Fruit fly (Drosophila melanogaster) whole organism, embryonic: ENCODE data around the gene Gsc.

Experiments
- Asciz ChIP-seq: fragments of 200-800 bp; sonication (Bioruptor generic); optimal IDR thresholded peaks from 2 replicates; lab custom pipeline; 2017; ENCODE audit warnings: missing biosample characterization, mild to moderate bottlenecking, missing genetic modification characterization, missing genetic modification reagents
- Atf6 ChIP-seq: fragments of 200-800 bp; sonication (Bioruptor generic); IDR thresholded peaks from 2 replicates; pipeline ENCODE4 v1.3.6; 2022; ENCODE audit warnings: missing biosample characterization, missing genetic modification characterization
- B-H2 ChIP-seq: fragments of 200-800 bp; sonication (Bioruptor generic); optimal IDR thresholded peaks from 2 replicates; lab custom pipeline; 2018; ENCODE audit warnings: missing biosample characterization, mild to moderate bottlenecking, missing genetic modification characterization
- BtbVII ChIP-seq: fragments of 200-800 bp; sonication (Bioruptor generic); optimal IDR thresholded peaks from 3 replicates; lab custom pipeline; 2017; ENCODE audit warnings: missing biosample characterization, mild to moderate bottlenecking, missing genetic modification characterization
- CG12219 ChIP-seq: fragments of 200-800 bp; sonication (Bioruptor generic); optimal IDR thresholded peaks from 3 replicates; lab custom pipeline; 2018; ENCODE audit warnings: missing biosample characterization, mild to moderate bottlenecking, missing genetic modification characterization
- CG12299 ChIP-seq: fragments of 200-800 bp; sonication (Bioruptor generic); optimal IDR thresholded peaks from 2 replicates; lab custom pipeline; 2018; ENCODE audit warnings: missing biosample characterization, mild to moderate bottlenecking, missing genetic modification characterization
- CG13287 ChIP-seq: fragments of 200-800 bp; sonication (Bioruptor generic); IDR thresholded peaks from 2 replicates; pipeline ENCODE4 v1.3.6; 2022; ENCODE audit warnings: missing biosample characterization, missing genetic modification characterization; ENCODE audit not compliant: partially characterized antibody
- CG13624 ChIP-seq: fragments of 200-800 bp; sonication (Bioruptor generic); optimal IDR thresholded peaks from 2 replicates; lab custom pipeline; 2016; ENCODE audit warnings: missing biosample characterization, missing genetic modification characterization
- CG14860 ChIP-seq: fragments of 200-800 bp; sonication (Bioruptor generic); IDR thresholded peaks from 3 replicates; pipeline ENCODE4 v1.3.6; 2022; ENCODE audit warnings: missing biosample characterization, missing genetic modification characterization; ENCODE audit not compliant: partially characterized antibody
- CG17186 ChIP-seq: fragments of 200-800 bp; sonication (Bioruptor generic); optimal IDR thresholded peaks from 3 replicates; lab custom pipeline; 2017; ENCODE audit warnings: missing biosample characterization, missing genetic modification reagents, missing genetic modification characterization
- CG17912 ChIP-seq: fragments of 200-800 bp; sonication (Bioruptor generic); optimal IDR thresholded peaks from 2 replicates; lab custom pipeline; 2018; ENCODE audit warnings: missing biosample characterization, mild to moderate bottlenecking, missing genetic modification characterization
- CG18619 ChIP-seq: fragments of 200-800 bp; sonication (Bioruptor generic); optimal IDR thresholded peaks from 3 replicates; lab custom pipeline; 2017; ENCODE audit warnings: missing biosample characterization, mild to moderate bottlenecking, missing genetic modification characterization
- CG2120 ChIP-seq: fragments of 200-800 bp; sonication (Bioruptor generic); optimal IDR thresholded peaks from 3 replicates; lab custom pipeline; 2016; ENCODE audit warnings: missing biosample characterization, missing genetic modification characterization
- CG30431 ChIP-seq: fragments of 200-800 bp; sonication (Bioruptor generic); optimal IDR thresholded peaks from 2 replicates; lab custom pipeline; 2017; ENCODE audit warnings: missing biosample characterization, missing genetic modification characterization
- CG34224 ChIP-seq: fragments of 200-800 bp; sonication (Bioruptor generic); IDR thresholded peaks from 3 replicates; pipeline ENCODE4 v1.3.6; 2022; ENCODE audit warnings: missing biosample characterization, missing genetic modification characterization; ENCODE audit not compliant: partially characterized antibody
- CG34422 ChIP-seq: fragments of 200-800 bp; sonication (Bioruptor generic); IDR thresholded peaks from 3 replicates; pipeline ENCODE4 v1.3.6; 2022; ENCODE audit warnings: missing biosample characterization, missing genetic modification characterization
- CG3838 ChIP-seq: fragments of 200-800 bp; sonication (Bioruptor generic); optimal IDR thresholded peaks from 3 replicates; lab custom pipeline; 2016; ENCODE audit warnings: missing biosample characterization, missing genetic modification characterization
- CG4424 ChIP-seq: fragments of 200-800 bp; sonication (Bioruptor generic); optimal IDR thresholded peaks from 3 replicates; lab custom pipeline; 2016; ENCODE audit warnings: missing biosample characterization, missing genetic modification characterization
- CG7271 ChIP-seq: fragments of 200-800 bp; sonication (Bioruptor generic); optimal IDR thresholded peaks from 2 replicates; lab custom pipeline; 2018; ENCODE audit warnings: missing biosample characterization, mild to moderate bottlenecking, missing genetic modification characterization, moderate library complexity
- CG7839 ChIP-seq: fragments of 200-800 bp; sonication (Bioruptor generic); optimal IDR thresholded peaks from 3 replicates; lab custom pipeline; 2018; ENCODE audit warnings: missing biosample characterization, mild to moderate bottlenecking, missing genetic modification characterization, moderate library complexity
- CG8290 ChIP-seq, 3 experiments: fragments of 200-800 bp; sonication (Bioruptor generic); optimal IDR thresholded peaks; 2 replicates each; lab custom pipeline; 2016 to 2019; ENCODE audit warnings: missing biosample characterization in 3 of 3, missing genetic modification characterization in 3 of 3, mild to moderate bottlenecking in 2 of 3, moderate library complexity in 1 of 3
- CG9876 ChIP-seq: fragments of 200-800 bp; sonication (Bioruptor generic); optimal IDR thresholded peaks from 2 replicates; lab custom pipeline; 2016; ENCODE audit warnings: missing biosample characterization, missing genetic modification characterization
- ERR ChIP-seq: fragments of 200-800 bp; sonication (Bioruptor generic); optimal IDR thresholded peaks from 2 replicates; lab custom pipeline; 2016; ENCODE audit warnings: missing biosample characterization, missing genetic modification characterization
- Fer3 ChIP-seq: fragments of 200-800 bp; sonication (Bioruptor generic); optimal IDR thresholded peaks from 2 replicates; lab custom pipeline; 2018; ENCODE audit warnings: missing biosample characterization, mild to moderate bottlenecking, missing genetic modification characterization, moderate library complexity
- GATAe ChIP-seq: fragments of 200-800 bp; sonication (Bioruptor generic); conservative IDR thresholded peaks from 2 replicates; pipeline ENCODE4 v1.3.6; 2022; ENCODE audit warnings: missing biosample characterization, missing genetic modification characterization
- HmgD ChIP-seq: fragments of 200-800 bp; sonication (Bioruptor generic); optimal IDR thresholded peaks from 3 replicates; lab custom pipeline; 2016; ENCODE audit warnings: missing biosample characterization, missing genetic modification characterization
- Hr78 ChIP-seq, 2 experiments: fragments of 200-800 bp in 1 of 2; fragments of >200 bp in 1 of 2; sonication (Bioruptor generic) in 1 of 2; optimal IDR thresholded peaks; 2 replicates each; lab custom pipeline; 2017 to 2019; ENCODE audit warnings: missing biosample characterization in 2 of 2, missing genetic modification characterization in 2 of 2, mild to moderate bottlenecking in 1 of 2, moderate library complexity in 1 of 2
- Jarid2 ChIP-seq: fragments of 200-800 bp; sonication (Bioruptor generic); optimal IDR thresholded peaks from 3 replicates; lab custom pipeline; 2017; ENCODE audit warnings: mild to moderate bottlenecking, missing biosample characterization, missing genetic modification reagents, missing genetic modification characterization
- MTF-1 ChIP-seq: fragments of 200-800 bp; sonication (Bioruptor generic); optimal IDR thresholded peaks from 2 replicates; lab custom pipeline; 2018; ENCODE audit warnings: missing biosample characterization, mild to moderate bottlenecking, missing genetic modification characterization, borderline replicate concordance
- Mes4 ChIP-seq: fragments of 200-800 bp; sonication (Bioruptor generic); optimal IDR thresholded peaks from 2 replicates; lab custom pipeline; 2016; ENCODE audit warnings: missing biosample characterization, missing genetic modification characterization
- NfI ChIP-seq: fragments of 200-800 bp; sonication (Bioruptor generic); optimal IDR thresholded peaks from 3 replicates; lab custom pipeline; 2018; ENCODE audit warnings: missing biosample characterization, mild to moderate bottlenecking, missing genetic modification characterization, moderate library complexity
- Ssrp ChIP-seq: fragments of 200-800 bp; sonication (Bioruptor generic); optimal IDR thresholded peaks from 2 replicates; lab custom pipeline; 2018; ENCODE audit warnings: missing biosample characterization, mild to moderate bottlenecking, missing genetic modification characterization, moderate library complexity
- YL-1 ChIP-seq: fragments of 200-800 bp; sonication (Bioruptor generic); optimal IDR thresholded peaks from 3 replicates; lab custom pipeline; 2017; ENCODE audit warnings: missing biosample characterization, mild to moderate bottlenecking, missing genetic modification characterization
- bowl ChIP-seq: fragments of 200-800 bp; sonication (Bioruptor generic); IDR thresholded peaks from 2 replicates; pipeline ENCODE4 v1.3.6; 2022; ENCODE audit warnings: missing biosample characterization, missing genetic modification characterization
- btn ChIP-seq: fragments of 200-800 bp; sonication (Bioruptor generic); optimal IDR thresholded peaks from 2 replicates; lab custom pipeline; 2016; ENCODE audit warnings: missing biosample characterization, missing genetic modification characterization
- ems ChIP-seq: fragments of 200-800 bp; sonication (Bioruptor generic); optimal IDR thresholded peaks from 3 replicates; lab custom pipeline; 2016; ENCODE audit warnings: missing biosample characterization, missing genetic modification characterization
- fd3F ChIP-seq: fragments of 200-800 bp; sonication (Bioruptor generic); optimal IDR thresholded peaks from 2 replicates; lab custom pipeline; 2018; ENCODE audit warnings: missing biosample characterization, mild to moderate bottlenecking, missing genetic modification characterization, moderate library complexity
- gcm ChIP-seq: fragments of 200-800 bp; sonication (Bioruptor generic); optimal IDR thresholded peaks from 2 replicates; lab custom pipeline; 2019; ENCODE audit warnings: missing biosample characterization, mild to moderate bottlenecking, missing genetic modification characterization, moderate library complexity
- her ChIP-seq: fragments of 200-800 bp; sonication (Bioruptor generic); optimal IDR thresholded peaks from 2 replicates; lab custom pipeline; 2016; ENCODE audit warnings: missing biosample characterization, missing genetic modification characterization
- jumu ChIP-seq: fragments of 200-800 bp; sonication (Bioruptor generic); optimal IDR thresholded peaks from 3 replicates; lab custom pipeline; 2016; ENCODE audit warnings: missing biosample characterization, missing genetic modification characterization
- nom ChIP-seq: fragments of 200-800 bp; sonication (Bioruptor generic); optimal IDR thresholded peaks from 2 replicates; lab custom pipeline; 2017; ENCODE audit warnings: missing biosample characterization, missing genetic modification characterization, mild to moderate bottlenecking, moderate library complexity, missing genetic modification reagents
- odd ChIP-seq: fragments of 200-800 bp; sonication (Bioruptor generic); optimal IDR thresholded peaks from 2 replicates; lab custom pipeline; 2017; ENCODE audit warnings: missing biosample characterization, mild to moderate bottlenecking, missing genetic modification characterization
- p53 ChIP-seq: fragments of 200-800 bp; sonication (Bioruptor generic); optimal IDR thresholded peaks from 2 replicates; lab custom pipeline; 2016; ENCODE audit warnings: missing biosample characterization, missing genetic modification characterization
- peb ChIP-seq: fragments of 200-800 bp; sonication (Bioruptor generic); IDR thresholded peaks from 2 replicates; pipeline ENCODE4 v1.3.6; 2022; ENCODE audit warnings: missing biosample characterization, missing genetic modification characterization
- pnt ChIP-seq: fragments of 200-800 bp; sonication (Bioruptor generic); optimal IDR thresholded peaks from 3 replicates; lab custom pipeline; 2016; ENCODE audit warnings: missing biosample characterization, missing genetic modification characterization
- sens-2 ChIP-seq: fragments of 200-800 bp; sonication (Bioruptor generic); IDR thresholded peaks from 2 replicates; pipeline ENCODE4 v1.3.6; 2022; ENCODE audit warnings: missing biosample characterization, missing genetic modification characterization
- sug ChIP-seq: fragments of 200-800 bp; optimal IDR thresholded peaks from 2 replicates; lab custom pipeline; 2019; ENCODE audit warnings: missing biosample characterization, mild to moderate bottlenecking, missing genetic modification characterization, moderate library complexity
- tna ChIP-seq: fragments of 200-800 bp; sonication (Bioruptor generic); IDR thresholded peaks from 2 replicates; pipeline ENCODE4 v1.3.6; 2022; ENCODE audit warnings: missing biosample characterization, missing genetic modification characterization; ENCODE audit not compliant: partially characterized antibody
- ttk ChIP-seq: fragments of 200-800 bp; sonication (Bioruptor generic); IDR thresholded peaks from 2 replicates; pipeline ENCODE4 v2.1.2; 2022; ENCODE audit warnings: missing biosample characterization, missing genetic modification characterization
- wor ChIP-seq: fragments of 200-800 bp; sonication (Bioruptor generic); IDR thresholded peaks from 2 replicates; pipeline ENCODE4 v1.3.6; 2022; ENCODE audit warnings: missing biosample characterization, missing genetic modification characterization

Gsc gene

dm6 chr2L:568030-568429 lies 26.5 kb downstream of the Gsc start, which contains the start of the genes Nle and Sf3b1 (continued):
- TF ChIP-seq HmgD (GFP tag; lab: Kevin White, UChicago), result no peak
- TF ChIP-seq CG13624 (GFP tag; lab: Kevin White, UChicago), result peak; percentile 35
- no peak for TF ChIP-seq nom (GFP tag; lab: Kevin White, UChicago)
- TF ChIP-seq CG12299 (tag; lab: Kevin White, UChicago), result peak; percentile 26
- 0 out of 2 replicates have a peak, but pooled peaks have one; percentile 8 for TF ChIP-seq peb (GFP tag; lab: Robert Waterston, UW)
- TF ChIP-seq gcm (GFP tag; lab: Kevin White, UChicago), result no peak
- TF ChIP-seq Jarid2 (GFP tag; lab: Kevin White, UChicago), result no peak
- TF ChIP-seq CG14860 (GFP tag; lab: Robert Waterston, UW), result peak; percentile 93
- no peak for TF ChIP-seq ERR (GFP tag; lab: Kevin White, UChicago)
- TF ChIP-seq MTF-1, result no peak
- peak; percentile 80 for TF ChIP-seq CG2120 (GFP tag; lab: Kevin White, UChicago)
- TF ChIP-seq NfI (GFP tag; lab: Kevin White, UChicago), result no peak
- peak; percentile 82 for TF ChIP-seq tna (GFP tag; lab: Robert Waterston, UW)
- no peak for TF ChIP-seq CG8290 (GFP tag; optimal IDR thresholded peaks at IDR 0.05; lab: Kevin White, UChicago)
- no peak for TF ChIP-seq CG8290 (tag; optimal IDR thresholded peaks at IDR 0.05; lab: Kevin White, UChicago)
- TF ChIP-seq CG18619, result no peak
- peak; percentile 90 for TF ChIP-seq YL-1
- TF ChIP-seq fd3F (GFP tag; lab: Kevin White, UChicago), result no peak
- peak; percentile 67 for TF ChIP-seq CG34422
- TF ChIP-seq her (GFP tag; lab: Kevin White, UChicago), result no peak
- no peak for TF ChIP-seq bowl (GFP tag; lab: Robert Waterston, UW)
- TF ChIP-seq CG7839 (tag; lab: Kevin White, UChicago), result no peak
- peak; percentile 96 for TF ChIP-seq CG34224 (GFP tag; lab: Robert Waterston, UW)
- no peak for TF ChIP-seq wor (GFP tag; lab: Robert Waterston, UW)
- TF ChIP-seq p53 (GFP tag; lab: Kevin White, UChicago), result no peak
- TF ChIP-seq jumu (GFP tag; lab: Kevin White, UChicago), result peak; percentile 37
- no peak for TF ChIP-seq Hr78 (GFP tag; optimal IDR thresholded peaks at IDR 0.05; lab: Kevin White, UChicago)
- no peak for TF ChIP-seq odd
- TF ChIP-seq ems, result peak; percentile 24
- no peak for TF ChIP-seq Ssrp (tag; lab: Kevin White, UChicago)
- peak; percentile 31; the same call in 1 of the 2 replicates for TF ChIP-seq Atf6 (GFP tag; lab: Robert Waterston, UW)
- TF ChIP-seq B-H2 (GFP tag; lab: Kevin White, UChicago), result no peak
- no peak for TF ChIP-seq ttk
- peak; percentile 13 for TF ChIP-seq pnt
- peak; percentile 48 for TF ChIP-seq Mes4 (GFP tag; lab: Kevin White, UChicago)
- peak; percentile 50 for TF ChIP-seq CG17912 (GFP tag; lab: Kevin White, UChicago)
- peak; percentile 80 for TF ChIP-seq sug (tag; lab: Kevin White, UChicago)
- TF ChIP-seq CG7271 (tag; lab: Kevin White, UChicago), result peak; percentile 7
- TF ChIP-seq CG30431 (GFP tag; lab: Kevin White, UChicago), result no peak
- TF ChIP-seq CG12219 (GFP tag; lab: Kevin White, UChicago), result no peak
- no peak for TF ChIP-seq sens-2 (GFP tag; lab: Robert Waterston, UW)
- TF ChIP-seq CG9876 (GFP tag; lab: Kevin White, UChicago), result no peak
- no peak for TF ChIP-seq GATAe (GFP tag; lab: Robert Waterston, UW)
- TF ChIP-seq Asciz (GFP tag; lab: Kevin White, UChicago), result no peak
- peak; percentile 54 for TF ChIP-seq CG17186 (GFP tag; lab: Kevin White, UChicago)
- TF ChIP-seq CG4424 (GFP tag; lab: Kevin White, UChicago), result peak; percentile 54
- peak; percentile 46 for TF ChIP-seq Fer3
- no peak for TF ChIP-seq CG3838 (GFP tag; lab: Kevin White, UChicago)
- no peak for TF ChIP-seq btn (GFP tag; lab: Kevin White, UChicago)
- TF ChIP-seq BtbVII (GFP tag; lab: Kevin White, UChicago), result no peak
- peak; percentile 99 for TF ChIP-seq CG13287 (GFP tag; lab: Robert Waterston, UW)
